Fruit fly (Drosophila melanogaster) whole organism, embryonic: ENCODE data around the gene CG17111.

Experiments
- Awh ChIP-seq: fragments of 200-800 bp; sonication (Bioruptor generic); IDR thresholded peaks from 2 replicates; pipeline ENCODE4, ENCODE4 v1.3.6; 2022; ENCODE audit warnings: missing biosample characterization, missing genetic modification characterization
- Bdp1 ChIP-seq: fragments of 200-800 bp; sonication (Bioruptor generic); optimal IDR thresholded peaks from 3 replicates; lab custom pipeline; 2016; ENCODE audit warnings: missing biosample characterization, missing genetic modification characterization
- BtbVII ChIP-seq: fragments of 200-800 bp; sonication (Bioruptor generic); optimal IDR thresholded peaks from 3 replicates; lab custom pipeline; 2017; ENCODE audit warnings: missing biosample characterization, mild to moderate bottlenecking, missing genetic modification characterization
- CG10267 ChIP-seq: fragments of 200-800 bp; sonication (Bioruptor generic); optimal IDR thresholded peaks from 2 replicates; lab custom pipeline; 2018; ENCODE audit warnings: missing biosample characterization, mild to moderate bottlenecking, missing genetic modification characterization, moderate library complexity
- CG12155 ChIP-seq: fragments of 200-800 bp; sonication (Bioruptor generic); optimal IDR thresholded peaks from 3 replicates; lab custom pipeline; 2016; ENCODE audit warnings: missing biosample characterization, missing genetic modification characterization
- CG12236 ChIP-seq: fragments of 200-800 bp; sonication (Bioruptor generic); optimal IDR thresholded peaks from 2 replicates; lab custom pipeline; 2016; ENCODE audit warnings: missing biosample characterization, missing genetic modification characterization
- CG12769 ChIP-seq: fragments of 200-800 bp; sonication (Bioruptor generic); optimal IDR thresholded peaks from 2 replicates; lab custom pipeline; 2019; ENCODE audit warnings: missing biosample characterization, mild to moderate bottlenecking, missing genetic modification characterization, moderate library complexity
- CG14667 ChIP-seq: fragments of 200-800 bp; sonication (Bioruptor generic); IDR thresholded peaks from 2 replicates; pipeline ENCODE4 v1.3.6; 2022; ENCODE audit warnings: missing biosample characterization, missing genetic modification characterization
- CG15514 ChIP-seq: fragments of 200-800 bp; sonication (Bioruptor generic); optimal IDR thresholded peaks from 3 replicates; lab custom pipeline; 2017; ENCODE audit warnings: missing biosample characterization, missing genetic modification characterization, mild to moderate bottlenecking, moderate library complexity, missing genetic modification reagents
- CG1602 ChIP-seq: fragments of 200-800 bp; sonication (Bioruptor generic); optimal IDR thresholded peaks from 3 replicates; lab custom pipeline; 2016; ENCODE audit warnings: missing biosample characterization, missing genetic modification characterization
- CG17385 ChIP-seq: fragments of 200-800 bp; sonication (Bioruptor generic); optimal IDR thresholded peaks from 3 replicates; lab custom pipeline; 2018; ENCODE audit warnings: missing biosample characterization, mild to moderate bottlenecking, missing genetic modification characterization
- CG17802 ChIP-seq: fragments of 200-800 bp; sonication (Bioruptor generic); optimal IDR thresholded peaks from 2 replicates; lab custom pipeline; 2018; ENCODE audit warnings: missing biosample characterization, mild to moderate bottlenecking, missing genetic modification characterization, moderate library complexity
- CG2889 ChIP-seq: fragments of 200-800 bp; sonication (Bioruptor generic); IDR thresholded peaks from 3 replicates; pipeline ENCODE4 v1.3.6; 2022; ENCODE audit warnings: missing biosample characterization, missing genetic modification characterization
- CG3847 ChIP-seq: fragments of 200-800 bp; sonication (Bioruptor generic); IDR thresholded peaks from 2 replicates; pipeline ENCODE4 v1.3.6; 2022; ENCODE audit warnings: missing biosample characterization, missing genetic modification characterization
- CG4404 ChIP-seq: fragments of 200-800 bp; sonication (Bioruptor generic); IDR thresholded peaks from 2 replicates; pipeline ENCODE4 v1.3.6; 2022; ENCODE audit warnings: missing biosample characterization, missing genetic modification characterization
- CG6683 ChIP-seq: fragments of 200-800 bp; sonication (Bioruptor generic); optimal IDR thresholded peaks from 2 replicates; lab custom pipeline; 2017; ENCODE audit warnings: missing biosample characterization, mild to moderate bottlenecking, missing genetic modification characterization, missing genetic modification reagents
- CG6765 ChIP-seq: fragments of 200-800 bp; sonication (Bioruptor generic); optimal IDR thresholded peaks from 3 replicates; lab custom pipeline; 2017; ENCODE audit warnings: missing biosample characterization, mild to moderate bottlenecking, missing genetic modification characterization
- CG8290 ChIP-seq, 3 experiments: fragments of 200-800 bp; sonication (Bioruptor generic); optimal IDR thresholded peaks; 2 replicates each; lab custom pipeline; 2016 to 2019; ENCODE audit warnings: missing biosample characterization in 3 of 3, missing genetic modification characterization in 3 of 3, mild to moderate bottlenecking in 2 of 3, moderate library complexity in 1 of 3
- CHES-1-like ChIP-seq: fragments of 200-800 bp; sonication (Bioruptor generic); optimal IDR thresholded peaks from 2 replicates; lab custom pipeline; 2016; ENCODE audit warnings: missing biosample characterization, missing genetic modification characterization
- D19B ChIP-seq: fragments of 200-800 bp; sonication (Bioruptor generic); optimal IDR thresholded peaks from 2 replicates; lab custom pipeline; 2017; ENCODE audit warnings: missing biosample characterization, mild to moderate bottlenecking, missing genetic modification characterization
- Deaf1 ChIP-seq: fragments of 200-800 bp; optimal IDR thresholded peaks from 3 replicates; lab custom pipeline; 2019; ENCODE audit warnings: missing biosample characterization, mild to moderate bottlenecking, missing genetic modification characterization, moderate library complexity
- Dek ChIP-seq: fragments of 200-800 bp; sonication (Bioruptor generic); optimal IDR thresholded peaks from 3 replicates; lab custom pipeline; 2019; ENCODE audit warnings: missing biosample characterization, mild to moderate bottlenecking, missing genetic modification characterization, moderate library complexity
- Dll ChIP-seq: fragments of 200-800 bp; sonication (Bioruptor generic); IDR thresholded peaks from 4 replicates; pipeline ENCODE4 v1.3.6; 2022; ENCODE audit warnings: missing biosample characterization, missing genetic modification characterization; ENCODE audit not compliant: partially characterized antibody
- E2f1 ChIP-seq: fragments of 200-800 bp; sonication (Bioruptor generic); IDR thresholded peaks from 2 replicates; pipeline ENCODE4 v1.3.6; 2022; ENCODE audit warnings: missing biosample characterization, missing genetic modification characterization
- Fer3 ChIP-seq: fragments of 200-800 bp; sonication (Bioruptor generic); optimal IDR thresholded peaks from 2 replicates; lab custom pipeline; 2018; ENCODE audit warnings: missing biosample characterization, mild to moderate bottlenecking, missing genetic modification characterization, moderate library complexity
- HmgZ ChIP-seq: fragments of 200-800 bp; sonication (Bioruptor generic); optimal IDR thresholded peaks from 2 replicates; lab custom pipeline; 2018; ENCODE audit warnings: missing biosample characterization, mild to moderate bottlenecking, missing genetic modification characterization
- Hmr ChIP-seq: fragments of 200-800 bp; sonication (Bioruptor generic); optimal IDR thresholded peaks from 3 replicates; lab custom pipeline; 2017; ENCODE audit warnings: mild to moderate bottlenecking, missing biosample characterization, missing genetic modification reagents, missing genetic modification characterization
- Hr51 ChIP-seq, 2 experiments: fragments of 200-800 bp; sonication (Bioruptor generic); optimal IDR thresholded peaks; 2 replicates in 1 of 2; 3 replicates in 1 of 2; lab custom pipeline; 2016 to 2018; ENCODE audit warnings: missing biosample characterization in 2 of 2, missing genetic modification characterization in 2 of 2, mild to moderate bottlenecking in 1 of 2, moderate library complexity in 1 of 2
- Kr ChIP-seq: fragments of 200-800 bp; sonication (Bioruptor generic); optimal IDR thresholded peaks from 2 replicates; lab custom pipeline; 2017; ENCODE audit warnings: missing biosample characterization, mild to moderate bottlenecking, missing genetic modification characterization
- Mrtf ChIP-seq: fragments of 200-800 bp; sonication (Bioruptor generic); IDR thresholded peaks from 3 replicates; pipeline ENCODE4 v1.3.6; 2022; ENCODE audit warnings: missing biosample characterization, missing genetic modification characterization
- NFAT ChIP-seq: fragments of 200-800 bp; sonication (Bioruptor generic); IDR thresholded peaks from 2 replicates; pipeline ENCODE4 v1.3.6; 2022; ENCODE audit warnings: missing biosample characterization, missing genetic modification characterization
- Rx ChIP-seq: fragments of 200-800 bp; sonication (Bioruptor generic); IDR thresholded peaks from 2 replicates; pipeline ENCODE4 v1.3.6; 2022; ENCODE audit warnings: missing biosample characterization, missing genetic modification characterization
- Xrp1 ChIP-seq: fragments of 200-800 bp; sonication (Bioruptor generic); IDR thresholded peaks from 2 replicates; pipeline ENCODE4 v1.3.6; 2022; ENCODE audit warnings: missing biosample characterization, missing genetic modification characterization
- ap ChIP-seq: fragments of 200-800 bp; sonication (Bioruptor generic); IDR thresholded peaks from 2 replicates; pipeline ENCODE4 v1.3.6; 2022; ENCODE audit warnings: missing biosample characterization, missing genetic modification characterization
- ci ChIP-seq: fragments of 200-800 bp; sonication (Bioruptor generic); IDR thresholded peaks from 3 replicates; pipeline ENCODE4 v1.3.6; 2022; ENCODE audit warnings: missing biosample characterization, missing genetic modification characterization
- dysf ChIP-seq: fragments of 200-800 bp; sonication (Bioruptor generic); IDR thresholded peaks from 3 replicates; pipeline ENCODE4 v1.3.6; 2022; ENCODE audit warnings: missing biosample characterization, missing genetic modification characterization
- emc ChIP-seq: fragments of 200-800 bp; sonication (Bioruptor generic); optimal IDR thresholded peaks from 2 replicates; lab custom pipeline; 2016; ENCODE audit warnings: missing biosample characterization, missing genetic modification characterization
- fd102C ChIP-seq: fragments of 200-800 bp; sonication (Bioruptor generic); optimal IDR thresholded peaks from 2 replicates; lab custom pipeline; 2018; ENCODE audit warnings: missing biosample characterization, mild to moderate bottlenecking, missing genetic modification characterization, moderate library complexity
- fd3F ChIP-seq: fragments of 200-800 bp; sonication (Bioruptor generic); optimal IDR thresholded peaks from 2 replicates; lab custom pipeline; 2018; ENCODE audit warnings: missing biosample characterization, mild to moderate bottlenecking, missing genetic modification characterization, moderate library complexity
- fru ChIP-seq: fragments of >200 bp; optimal IDR thresholded peaks from 2 replicates; lab custom pipeline; 2017
- gsb ChIP-seq: fragments of 200-800 bp; sonication (Bioruptor generic); IDR thresholded peaks from 2 replicates; pipeline ENCODE4 v1.3.6; 2022; ENCODE audit warnings: missing biosample characterization, missing genetic modification characterization
- gsb-n ChIP-seq: fragments of 200-800 bp; sonication (Bioruptor generic); optimal IDR thresholded peaks from 3 replicates; lab custom pipeline; 2018; ENCODE audit warnings: missing biosample characterization, mild to moderate bottlenecking, missing genetic modification characterization
- hbn ChIP-seq: fragments of 200-800 bp; sonication (Bioruptor generic); IDR thresholded peaks from 2 replicates; pipeline ENCODE4 v1.3.6; 2022; ENCODE audit warnings: missing biosample characterization, missing genetic modification characterization; ENCODE audit not compliant: partially characterized antibody
- hth ChIP-seq: fragments of >200 bp; optimal IDR thresholded peaks from 2 replicates; lab custom pipeline; 2017; ENCODE audit warnings: inconsistent platforms
- kah ChIP-seq: fragments of 200-800 bp; sonication (Bioruptor generic); optimal IDR thresholded peaks from 2 replicates; lab custom pipeline; 2018; ENCODE audit warnings: missing biosample characterization, mild to moderate bottlenecking, missing genetic modification characterization
- kni ChIP-seq: fragments of 200-800 bp; sonication (Bioruptor generic); optimal IDR thresholded peaks from 3 replicates; lab custom pipeline; 2017; ENCODE audit warnings: mild to moderate bottlenecking, missing biosample characterization, missing genetic modification reagents, missing genetic modification characterization
- nmo ChIP-seq: fragments of 200-800 bp; sonication (Bioruptor generic); optimal IDR thresholded peaks from 2 replicates; lab custom pipeline; 2018; ENCODE audit warnings: missing biosample characterization, mild to moderate bottlenecking, missing genetic modification characterization, moderate library complexity
- sd ChIP-seq: fragments of 200-800 bp; sonication (Bioruptor generic); optimal IDR thresholded peaks from 3 replicates; lab custom pipeline; 2018; ENCODE audit warnings: missing biosample characterization, mild to moderate bottlenecking, missing genetic modification characterization, moderate library complexity
- sqz ChIP-seq: fragments of 200-800 bp; sonication (Bioruptor generic); optimal IDR thresholded peaks from 3 replicates; lab custom pipeline; 2018; ENCODE audit warnings: missing biosample characterization, mild to moderate bottlenecking, missing genetic modification characterization
- tup ChIP-seq: fragments of 200-800 bp; sonication (Bioruptor generic); optimal IDR thresholded peaks from 2 replicates; lab custom pipeline; 2016; ENCODE audit warnings: missing biosample characterization, mild to moderate bottlenecking, missing genetic modification characterization, moderate library complexity
- zfh1 ChIP-seq: fragments of 200-800 bp; sonication (Bioruptor generic); IDR thresholded peaks from 3 replicates; pipeline ENCODE4 v1.3.6; 2022; ENCODE audit warnings: missing biosample characterization, missing genetic modification characterization

Gene CG17111

DNA sequence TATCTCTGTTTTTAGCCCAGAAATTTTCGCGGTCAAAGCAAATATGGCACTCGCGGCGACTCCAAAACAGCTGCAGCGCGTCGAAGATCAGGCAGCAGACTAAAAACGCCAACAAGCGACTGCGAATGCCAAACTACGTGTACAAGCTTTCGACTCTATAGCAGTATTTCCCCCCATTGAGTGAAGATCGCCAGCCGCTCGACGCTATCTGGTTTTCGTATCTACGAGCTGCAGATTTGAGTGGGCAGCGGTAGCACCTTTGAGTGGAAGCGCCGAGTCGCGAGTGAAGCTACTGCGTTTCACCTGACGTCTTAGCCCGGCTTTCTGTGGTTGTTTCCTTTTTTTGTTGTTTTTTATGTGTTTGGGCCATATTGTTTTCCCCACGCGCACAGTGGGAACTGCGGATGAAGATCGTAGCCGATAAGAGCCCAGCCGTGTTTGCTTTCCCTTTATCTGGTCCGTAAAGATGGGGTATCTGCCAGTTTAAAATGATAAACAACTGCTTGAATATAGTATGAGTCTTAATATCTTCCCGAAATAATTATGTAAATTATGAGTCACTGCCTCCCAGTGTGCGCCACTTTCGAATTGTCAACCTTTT is 18.9 kb downstream of the CG17111 start, which contains the start of gene CG17121 (continued):
- no peak for TF ChIP-seq CG6765
- peak; percentile 66 for TF ChIP-seq kni (GFP tag; lab: Kevin White, UChicago)
- TF ChIP-seq ap (GFP tag; lab: Robert Waterston, UW) = no peak
- no peak for TF ChIP-seq CG2889 (GFP tag; lab: Robert Waterston, UW)
- TF ChIP-seq CG12155 (GFP tag; lab: Kevin White, UChicago) = no peak
- TF ChIP-seq sqz = peak; percentile 49
- peak; percentile 63 for TF ChIP-seq CG12769 (tag; lab: Kevin White, UChicago)
- no peak for TF ChIP-seq nmo
- no peak for TF ChIP-seq BtbVII
- no peak for TF ChIP-seq Bdp1
- TF ChIP-seq gsb-n = no peak
- no peak for TF ChIP-seq ci (GFP tag; lab: Robert Waterston, UW)
- TF ChIP-seq emc = no peak
- no peak for TF ChIP-seq Kr
- no peak for TF ChIP-seq D19B (GFP tag; lab: Kevin White, UChicago)
- TF ChIP-seq Dll (GFP tag; lab: Robert Waterston, UW) = no peak
- TF ChIP-seq hbn = no peak
- TF ChIP-seq Dek = no peak
- TF ChIP-seq NFAT (GFP tag; lab: Robert Waterston, UW) = no peak
- no peak for TF ChIP-seq Xrp1 (GFP tag; lab: Robert Waterston, UW)
- TF ChIP-seq kah (GFP tag; lab: Kevin White, UChicago) = no peak
- no peak for TF ChIP-seq CG17802
- TF ChIP-seq CG8290 (GFP tag; optimal IDR thresholded peaks at IDR 0.05; lab: Kevin White, UChicago) = no peak
- no peak for TF ChIP-seq CG8290 (tag; optimal IDR thresholded peaks at IDR 0.05; lab: Kevin White, UChicago)
- no peak for TF ChIP-seq fru
- TF ChIP-seq E2f1 (GFP tag; lab: Robert Waterston, UW) = no peak
- no peak for TF ChIP-seq tup (GFP tag; lab: Kevin White, UChicago)
- no peak for TF ChIP-seq Deaf1 (tag; lab: Kevin White, UChicago)
- no peak for TF ChIP-seq Hr51 (GFP tag; optimal IDR thresholded peaks at IDR 0.05; lab: Kevin White, UChicago)
- no peak for TF ChIP-seq hth (lab: Kevin White, UChicago)
- no peak for TF ChIP-seq CG6683 (GFP tag; lab: Kevin White, UChicago)
- TF ChIP-seq fd102C (GFP tag; lab: Kevin White, UChicago) = no peak

dm6 chr3R:23046529-23046943 is 20.5 kb downstream of the CG17111 start:
- TF ChIP-seq dysf = peak; percentile 70; the same call in 2 of the 3 replicates
- no peak for TF ChIP-seq CG1602 (GFP tag; lab: Kevin White, UChicago)
- peak; percentile 39 for TF ChIP-seq CG15514 (GFP tag; lab: Kevin White, UChicago)
- peak; percentile 1 for TF ChIP-seq CG17385 (GFP tag; lab: Kevin White, UChicago)
- TF ChIP-seq CG3847 (GFP tag; lab: Robert Waterston, UW) = peak; percentile 48
- no peak for TF ChIP-seq HmgZ
- peak; percentile 48; the same call in 1 of the 3 replicates for TF ChIP-seq zfh1
- TF ChIP-seq sd (tag; lab: Kevin White, UChicago) = peak; percentile 95
- no peak for TF ChIP-seq CG10267 (tag; lab: Kevin White, UChicago)
- TF ChIP-seq CG12236 (GFP tag; lab: Kevin White, UChicago) = no peak
- TF ChIP-seq fd3F (GFP tag; lab: Kevin White, UChicago) = peak; percentile 41
- 0 out of 2 replicates have a peak, but pooled peaks have one; percentile 24 for TF ChIP-seq Rx
- TF ChIP-seq Mrtf (GFP tag; lab: Robert Waterston, UW) = peak; percentile 55; the same call in 1 of the 3 replicates
- TF ChIP-seq gsb (GFP tag; lab: Robert Waterston, UW) = peak; percentile 14; the same call in 1 of the 2 replicates
- 0 out of 2 replicates have a peak, but pooled peaks have one; percentile 12 for TF ChIP-seq CG14667
- TF ChIP-seq CG4404 (GFP tag; lab: Robert Waterston, UW) = peak; percentile 33; the same call in 1 of the 2 replicates
- peak; percentile 60 for TF ChIP-seq Hmr
- TF ChIP-seq Deaf1 (tag; lab: Kevin White, UChicago) = no peak
- TF ChIP-seq Fer3 = peak; percentile 51
- peak; percentile 38 for TF ChIP-seq CHES-1-like
- TF ChIP-seq Awh (GFP tag; lab: Robert Waterston, UW) = peak; percentile 56; the same call in 1 of the 2 replicates
